Worm (Caenorhabditis elegans) whole organism, L3 larva: ENCODE results near the gene pkc-1.

ENCODE experiments used
- R02D3.7 ChIP-seq: fragments of 150-350 bp; optimal IDR thresholded peaks from 2 replicates; lab custom pipeline; 2014; ENCODE audit warnings: missing biosample characterization, missing genetic modification characterization
- ZK546.5 ChIP-seq: sonication (generic microtip); optimal IDR thresholded peaks from 2 replicates; lab custom pipeline; 2017; ENCODE audit warnings: missing biosample characterization, missing genetic modification characterization
- aly-2 ChIP-seq: fragments of 150-350 bp; optimal IDR thresholded peaks from 2 replicates; lab custom pipeline; 2014; ENCODE audit warnings: missing biosample characterization, missing genetic modification characterization
- ama-1 ChIP-seq: fragments of 150-350 bp; optimal IDR thresholded peaks from 2 replicates; lab custom pipeline; 2018
- ceh-16 ChIP-seq: sonication (generic microtip); optimal IDR thresholded peaks from 2 replicates; lab custom pipeline; 2017; ENCODE audit warnings: missing biosample characterization, missing genetic modification characterization
- ceh-28 ChIP-seq: fragments of 150-350 bp; optimal IDR thresholded peaks from 2 replicates; lab custom pipeline; 2014; ENCODE audit warnings: missing biosample characterization, missing genetic modification reagents, missing genetic modification characterization
- ceh-82 ChIP-seq: fragments of 150-350 bp; optimal IDR thresholded peaks from 2 replicates; lab custom pipeline; 2014; ENCODE audit warnings: missing biosample characterization, missing genetic modification characterization
- ceh-9 ChIP-seq: sonication (generic microtip); optimal IDR thresholded peaks from 2 replicates; lab custom pipeline; 2018; ENCODE audit warnings: missing biosample characterization, missing genetic modification characterization
- daf-12 ChIP-seq: fragments of 150-350 bp; optimal IDR thresholded peaks from 2 replicates; lab custom pipeline; 2014; ENCODE audit warnings: missing biosample characterization, missing genetic modification reagents, missing genetic modification characterization
- egl-5 ChIP-seq: fragments of 150-350 bp; optimal IDR thresholded peaks from 2 replicates; lab custom pipeline; 2017; ENCODE audit warnings: missing biosample characterization, missing genetic modification reagents, missing genetic modification characterization, inconsistent platforms
- elt-1 ChIP-seq: fragments of 150-350 bp; optimal IDR thresholded peaks from 2 replicates; lab custom pipeline; 2014; ENCODE audit warnings: missing biosample characterization, missing genetic modification characterization
- elt-2 ChIP-seq: sonication (generic microtip); optimal IDR thresholded peaks from 2 replicates; lab custom pipeline; 2016; ENCODE audit warnings: missing genetic modification reagents, mild to moderate bottlenecking, missing genetic modification characterization, missing compliant biosample characterization
- eor-1 ChIP-seq, 2 experiments: fragments of 150-350 bp; optimal IDR thresholded peaks; 2 replicates each; lab custom pipeline; 2014 to 2018; ENCODE audit warnings: missing biosample characterization in 2 of 2, missing genetic modification characterization in 2 of 2
- fkh-10 ChIP-seq: sonication (generic microtip); optimal IDR thresholded peaks from 2 replicates; lab custom pipeline; 2017; ENCODE audit warnings: missing biosample characterization, missing genetic modification reagents, missing genetic modification characterization
- hmg-11 ChIP-seq: sonication (generic microtip); optimal IDR thresholded peaks from 2 replicates; lab custom pipeline; 2016; ENCODE audit warnings: missing genetic modification characterization, missing compliant biosample characterization
- jun-1 ChIP-seq: fragments of 150-350 bp; optimal IDR thresholded peaks from 2 replicates; lab custom pipeline; 2014; ENCODE audit warnings: missing biosample characterization, missing genetic modification reagents, missing genetic modification characterization
- lin-15B ChIP-seq: fragments of 150-350 bp; optimal IDR thresholded peaks from 2 replicates; lab custom pipeline; 2014; ENCODE audit warnings: missing biosample characterization, missing genetic modification characterization
- lin-39 ChIP-seq: fragments of 150-350 bp; optimal IDR thresholded peaks from 2 replicates; lab custom pipeline; 2018; ENCODE audit warnings: missing biosample characterization, missing genetic modification reagents, missing genetic modification characterization
- lsy-12 ChIP-seq: sonication (generic microtip); optimal IDR thresholded peaks from 2 replicates; lab custom pipeline; 2016; ENCODE audit warnings: mild to moderate bottlenecking, missing genetic modification characterization, missing compliant biosample characterization
- mdl-1 ChIP-seq: fragments of 150-350 bp; optimal IDR thresholded peaks from 2 replicates; lab custom pipeline; 2014; ENCODE audit warnings: missing biosample characterization, missing genetic modification characterization
- nfya-1 ChIP-seq: sonication (generic microtip); optimal IDR thresholded peaks from 2 replicates; lab custom pipeline; 2017; ENCODE audit warnings: missing genetic modification characterization, mild to moderate bottlenecking, missing compliant biosample characterization, antibody characterized with exemption, moderate library complexity; ENCODE audit not compliant: insufficient read depth
- nhr-12 ChIP-seq: fragments of 150-350 bp; optimal IDR thresholded peaks from 2 replicates; lab custom pipeline; 2014; ENCODE audit warnings: missing biosample characterization, missing genetic modification characterization
- nhr-28 ChIP-seq: fragments of 150-350 bp; optimal IDR thresholded peaks from 2 replicates; lab custom pipeline; 2014; ENCODE audit warnings: missing biosample characterization, missing genetic modification characterization
- nhr-43 ChIP-seq: sonication (generic microtip); optimal IDR thresholded peaks from 2 replicates; lab custom pipeline; 2016; ENCODE audit warnings: mild to moderate bottlenecking, missing genetic modification characterization, missing compliant biosample characterization; ENCODE audit not compliant: poor library complexity, severe bottlenecking
- nhr-67 ChIP-seq: fragments of 150-350 bp; optimal IDR thresholded peaks from 2 replicates; lab custom pipeline; 2014; ENCODE audit warnings: missing biosample characterization, missing genetic modification characterization
- nhr-76 ChIP-seq: fragments of 150-350 bp; sonication (generic microtip); optimal IDR thresholded peaks from 5 replicates; lab custom pipeline; 2014; ENCODE audit warnings: missing biosample characterization, missing genetic modification characterization
- nhr-77 ChIP-seq: fragments of 150-350 bp; optimal IDR thresholded peaks from 2 replicates; lab custom pipeline; 2014; ENCODE audit warnings: missing biosample characterization, missing genetic modification characterization
- pha-4 ChIP-seq: fragments of 150-350 bp; optimal IDR thresholded peaks from 2 replicates; lab custom pipeline; 2014; ENCODE audit warnings: missing biosample characterization, missing genetic modification reagents, missing genetic modification characterization
- pqm-1 ChIP-seq: fragments of 150-350 bp; optimal IDR thresholded peaks from 2 replicates; lab custom pipeline; 2017; ENCODE audit warnings: missing biosample characterization, missing genetic modification characterization, inconsistent platforms
- sea-2 ChIP-seq: fragments of 150-350 bp; sonication (generic microtip); optimal IDR thresholded peaks from 4 replicates; lab custom pipeline; 2014; ENCODE audit warnings: missing biosample characterization, missing genetic modification reagents, missing genetic modification characterization
- snpc-4 ChIP-seq: fragments of 150-350 bp; optimal IDR thresholded peaks from 2 replicates; lab custom pipeline; 2014; ENCODE audit warnings: missing biosample characterization, missing genetic modification characterization
- tbx-2 ChIP-seq: sonication (generic microtip); optimal IDR thresholded peaks from 2 replicates; lab custom pipeline; 2016; ENCODE audit warnings: mild to moderate bottlenecking, missing genetic modification characterization, missing compliant biosample characterization
- unc-39 ChIP-seq: sonication (generic microtip); optimal IDR thresholded peaks from 4 replicates; lab custom pipeline; 2017; ENCODE audit warnings: missing biosample characterization, missing genetic modification characterization
- unc-62 ChIP-seq: fragments of 150-350 bp; sonication (generic microtip); optimal IDR thresholded peaks from 4 replicates; lab custom pipeline; 2014; ENCODE audit warnings: missing biosample characterization, missing genetic modification reagents, missing genetic modification characterization
- zag-1 ChIP-seq: fragments of 150-350 bp; optimal IDR thresholded peaks from 2 replicates; lab custom pipeline; 2014; ENCODE audit warnings: missing biosample characterization, missing genetic modification characterization
- ztf-11 ChIP-seq: fragments of 150-350 bp; optimal IDR thresholded peaks from 2 replicates; lab custom pipeline; 2014; ENCODE audit warnings: missing biosample characterization, missing genetic modification characterization
- ztf-4 ChIP-seq: fragments of 150-350 bp; optimal IDR thresholded peaks from 2 replicates; lab custom pipeline; 2014; ENCODE audit warnings: missing biosample characterization, missing genetic modification characterization

pkc-1 gene

ce11 chrV:12038783-12039182 is 6.8 kb upstream of the pkc-1 start:
- TF ChIP-seq ztf-11 (no peak), sea-2 (GFP tag; lab: Kevin White, UChicago) (no peak), snpc-4 (tag; lab: Kevin White, UChicago) (peak; percentile 3), nfya-1 (tag; lab: Kevin White, UChicago) (peak; percentile 48), hmg-11 (tag; lab: Kevin White, UChicago) (no peak), ama-1 (lab: Kevin White, UChicago) (peak; percentile 80), mdl-1 (no peak), ztf-4 (tag; lab: Kevin White, UChicago) (no peak), fkh-10 (no peak), ceh-28 (tag; lab: Kevin White, UChicago) (no peak), lin-15B (tag; lab: Kevin White, UChicago) (peak; percentile 32), lin-39 (tag; lab: Kevin White, UChicago) (peak; percentile 77), pha-4 (tag; lab: Kevin White, UChicago) (peak; percentile 24), tbx-2 (no peak)

ce11 chrV:12038317-12038716 is 6.4 kb upstream of the pkc-1 start:
- TF ChIP-seq lin-15B (tag; lab: Kevin White, UChicago) (peak; percentile 15), fkh-10 (no peak), lsy-12 (peak; percentile 34), snpc-4 (tag; lab: Kevin White, UChicago) (peak; percentile 1), nfya-1 (tag; lab: Kevin White, UChicago) (peak; percentile 29)
- TF ChIP-seq, all 47 proteins: peak for 4

- no peak for TF ChIP-seq ztf-4 (tag; lab: Kevin White, UChicago)
- TF ChIP-seq pqm-1, result no peak
- TF ChIP-seq unc-39 (tag; lab: Kevin White, UChicago), result no peak
- peak; percentile 31 for TF ChIP-seq ama-1 (lab: Kevin White, UChicago)
Observed at ce11 chrV:12037889-12038288, 5.9 kb upstream of the pkc-1 start.

ce11 chrV:12036129-12036528 is 4.2 kb upstream of the pkc-1 start:
- no peak for TF ChIP-seq nhr-67 (tag; lab: Kevin White, UChicago)
- no peak for TF ChIP-seq eor-1 (tag; optimal IDR thresholded peaks at IDR 0.05; lab: Kevin White, UChicago)
- no peak for TF ChIP-seq ceh-82 (tag; lab: Kevin White, UChicago)

ce11 chrV:12033841-12034240 is 1.9 kb upstream of the pkc-1 start:
- TF ChIP-seq fkh-10 (no peak), nhr-77 (tag; lab: Kevin White, UChicago) (no peak), pqm-1 (no peak), ceh-16 (tag; lab: Kevin White, UChicago) (no peak), ceh-28 (tag; lab: Kevin White, UChicago) (no peak), ceh-9 (tag; lab: Kevin White, UChicago) (no peak), nhr-28 (no peak), tbx-2 (no peak), nhr-67 (tag; lab: Kevin White, UChicago) (no peak), daf-12 (tag; lab: Kevin White, UChicago) (no peak), unc-62 (GFP tag; lab: Kevin White, UChicago) (no peak), eor-1 (tag; optimal IDR thresholded peaks at IDR 0.05; lab: Kevin White, UChicago) (no peak), mdl-1 (no peak), elt-1 (tag; lab: Kevin White, UChicago) (no peak), egl-5 (no peak), R02D3.7 (tag; lab: Kevin White, UChicago) (no peak), nhr-12 (tag; lab: Kevin White, UChicago) (no peak), aly-2 (tag; lab: Kevin White, UChicago) (no peak), ZK546.5 (tag; lab: Kevin White, UChicago) (no peak), hmg-11 (tag; lab: Kevin White, UChicago) (no peak)

- TF ChIP-seq nhr-76 (no peak), zag-1 (tag; lab: Kevin White, UChicago) (no peak), elt-2 (no peak), nhr-43 (tag; lab: Kevin White, UChicago) (no peak), ama-1 (lab: Kevin White, UChicago) (no peak), nhr-28 (no peak), R02D3.7 (tag; lab: Kevin White, UChicago) (no peak), jun-1 (tag; lab: Kevin White, UChicago) (no peak), ZK546.5 (tag; lab: Kevin White, UChicago) (no peak), nhr-77 (tag; lab: Kevin White, UChicago) (no peak), nfya-1 (tag; lab: Kevin White, UChicago) (no peak)
- TF ChIP-seq, all 47 proteins: peak for 0
Observed at ce11 chrV:12028151-12028550, 3.8 kb downstream of the pkc-1 start.
